Worm (Caenorhabditis elegans) whole organism, late embryonic: Measurements from ENCODE around the gene F54H12.2.

Experiments
- C08G9.2 ChIP-seq: sonication (generic microtip); optimal IDR thresholded peaks from 2 replicates; lab custom pipeline; 2016; ENCODE audit warnings: mild to moderate bottlenecking, missing genetic modification characterization, moderate library complexity, missing compliant biosample characterization
- C38D4.7 ChIP-seq: fragments of 200-800 bp; sonication (Bioruptor generic); optimal IDR thresholded peaks from 2 replicates; lab custom pipeline; 2018; ENCODE audit warnings: mild to moderate bottlenecking, missing genetic modification characterization, moderate library complexity, missing compliant biosample characterization
- K09A11.1 ChIP-seq: sonication (generic microtip); optimal IDR thresholded peaks from 2 replicates; lab custom pipeline; 2017; ENCODE audit warnings: antibody characterized with exemption, mild to moderate bottlenecking, missing genetic modification characterization, missing compliant biosample characterization; ENCODE audit not compliant: insufficient read depth
- T23F11.4 ChIP-seq: fragments of 200-800 bp; sonication (Bioruptor generic); optimal IDR thresholded peaks from 2 replicates; lab custom pipeline; 2018; ENCODE audit warnings: mild to moderate bottlenecking, missing genetic modification characterization, missing compliant biosample characterization
- Y22D7AL.16 ChIP-seq: sonication (generic microtip); optimal IDR thresholded peaks from 2 replicates; lab custom pipeline; 2016; ENCODE audit warnings: missing genetic modification characterization, missing compliant biosample characterization
- ceh-2 ChIP-seq: sonication (generic microtip); optimal IDR thresholded peaks from 2 replicates; lab custom pipeline; 2016; ENCODE audit warnings: missing genotype, missing genetic modification characterization, missing compliant biosample characterization
- ceh-24 ChIP-seq: sonication (generic microtip); optimal IDR thresholded peaks from 2 replicates; lab custom pipeline; 2016; ENCODE audit warnings: mild to moderate bottlenecking, missing genetic modification characterization, missing compliant biosample characterization
- ceh-30 ChIP-seq: fragments of 150-350 bp; optimal IDR thresholded peaks from 2 replicates; lab custom pipeline; 2014; ENCODE audit warnings: missing biosample characterization, missing genetic modification characterization
- ceh-34 ChIP-seq: sonication (generic microtip); optimal IDR thresholded peaks from 2 replicates; lab custom pipeline; 2016; ENCODE audit warnings: mild to moderate bottlenecking, missing genetic modification characterization, missing compliant biosample characterization
- ceh-45 ChIP-seq: fragments of 200-800 bp; sonication (Bioruptor generic); IDR thresholded peaks from 2 replicates; pipeline ENCODE4 v1.3.6; 2022; ENCODE audit warnings: missing genetic modification reagents, missing genetic modification characterization, missing compliant biosample characterization
- ceh-9 ChIP-seq: sonication (generic microtip); optimal IDR thresholded peaks from 2 replicates; lab custom pipeline; 2016; ENCODE audit warnings: mild to moderate bottlenecking, missing genetic modification characterization, inconsistent platforms, missing compliant biosample characterization
- che-1 ChIP-seq: sonication (generic microtip); optimal IDR thresholded peaks from 2 replicates; lab custom pipeline; 2016; ENCODE audit warnings: mild to moderate bottlenecking, missing genetic modification characterization, missing compliant biosample characterization
- dve-1 ChIP-seq: sonication (generic microtip); optimal IDR thresholded peaks from 2 replicates; lab custom pipeline; 2017; ENCODE audit warnings: antibody characterized with exemption, mild to moderate bottlenecking, missing genetic modification characterization, missing compliant biosample characterization
- elt-4 ChIP-seq: sonication (generic microtip); optimal IDR thresholded peaks from 2 replicates; lab custom pipeline; 2016; ENCODE audit warnings: missing genetic modification characterization, missing compliant biosample characterization
- eyg-1 ChIP-seq: sonication (generic microtip); optimal IDR thresholded peaks from 2 replicates; lab custom pipeline; 2016; ENCODE audit warnings: missing genotype, missing genetic modification characterization, missing compliant biosample characterization
- fkh-6 ChIP-seq: sonication (generic microtip); optimal IDR thresholded peaks from 2 replicates; lab custom pipeline; 2016; ENCODE audit warnings: missing genetic modification characterization, missing compliant biosample characterization
- gmeb-2 ChIP-seq: sonication (generic microtip); optimal IDR thresholded peaks from 2 replicates; lab custom pipeline; 2016; ENCODE audit warnings: missing genetic modification characterization, inconsistent platforms, missing compliant biosample characterization
- hlh-6 ChIP-seq: sonication (generic microtip); optimal IDR thresholded peaks from 2 replicates; lab custom pipeline; 2016; ENCODE audit warnings: missing genotype, missing genetic modification characterization, missing compliant biosample characterization
- hlh-8 ChIP-seq: sonication (generic microtip); optimal IDR thresholded peaks from 2 replicates; lab custom pipeline; 2016; ENCODE audit warnings: missing genotype, missing genetic modification characterization, missing compliant biosample characterization
- madf-2 ChIP-seq: sonication (generic microtip); optimal IDR thresholded peaks from 2 replicates; lab custom pipeline; 2017; ENCODE audit warnings: missing genetic modification characterization, missing compliant biosample characterization
- mec-3 ChIP-seq: sonication (generic microtip); optimal IDR thresholded peaks from 2 replicates; lab custom pipeline; 2016; ENCODE audit warnings: borderline replicate concordance, missing genetic modification characterization, missing compliant biosample characterization
- nfya-1 ChIP-seq: sonication (generic microtip); optimal IDR thresholded peaks from 2 replicates; lab custom pipeline; 2017; ENCODE audit warnings: missing genetic modification characterization, mild to moderate bottlenecking, missing compliant biosample characterization, antibody characterized with exemption, moderate library complexity
- nhr-11 ChIP-seq: fragments of 150-350 bp; optimal IDR thresholded peaks from 2 replicates; lab custom pipeline; 2014; ENCODE audit warnings: missing biosample characterization, missing genetic modification characterization
- pax-1 ChIP-seq: fragments of 150-350 bp; optimal IDR thresholded peaks from 2 replicates; lab custom pipeline; 2014; ENCODE audit warnings: missing biosample characterization, missing genetic modification characterization
- pha-2 ChIP-seq: sonication (generic microtip); optimal IDR thresholded peaks from 2 replicates; lab custom pipeline; 2017; ENCODE audit warnings: mild to moderate bottlenecking, missing genetic modification characterization, missing compliant biosample characterization
- pqm-1 ChIP-seq: sonication (generic microtip); optimal IDR thresholded peaks from 2 replicates; lab custom pipeline; 2016; ENCODE audit warnings: missing genetic modification characterization, missing compliant biosample characterization
- rnt-1 ChIP-seq: sonication (generic microtip); optimal IDR thresholded peaks from 2 replicates; lab custom pipeline; 2016; ENCODE audit warnings: missing genetic modification characterization, missing compliant biosample characterization
- sox-2 ChIP-seq: fragments of 200-800 bp; sonication (Bioruptor generic); IDR thresholded peaks from 2 replicates; pipeline ENCODE4 v1.3.6; 2022; ENCODE audit warnings: missing genetic modification reagents, missing genetic modification characterization, missing compliant biosample characterization
- sox-4 ChIP-seq: sonication (generic microtip); optimal IDR thresholded peaks from 2 replicates; lab custom pipeline; 2017; ENCODE audit warnings: mild to moderate bottlenecking, missing genetic modification characterization, inconsistent platforms, missing compliant biosample characterization
- syd-9 ChIP-seq: sonication (generic microtip); optimal IDR thresholded peaks from 2 replicates; lab custom pipeline; 2016; ENCODE audit warnings: mild to moderate bottlenecking, missing genetic modification characterization, moderate library complexity, missing compliant biosample characterization
- tbx-7 ChIP-seq: sonication (generic microtip); optimal IDR thresholded peaks from 2 replicates; lab custom pipeline; 2016; ENCODE audit warnings: missing genotype, missing genetic modification characterization, missing compliant biosample characterization
- zip-5 ChIP-seq: sonication (generic microtip); optimal IDR thresholded peaks from 2 replicates; lab custom pipeline; 2016; ENCODE audit warnings: missing genetic modification characterization, missing compliant biosample characterization
- ztf-16 ChIP-seq: sonication (generic microtip); optimal IDR thresholded peaks from 2 replicates; lab custom pipeline; 2017; ENCODE audit warnings: missing genetic modification characterization, missing compliant biosample characterization

F54H12.2 gene

ce11 chrIII:7978289-7978688, 13.9 kb downstream of the F54H12.2 start (continued):
- no peak for TF ChIP-seq C08G9.2 (tag; lab: Kevin White, UChicago)
- TF ChIP-seq, all 69 proteins: peak for 0

DNA sequence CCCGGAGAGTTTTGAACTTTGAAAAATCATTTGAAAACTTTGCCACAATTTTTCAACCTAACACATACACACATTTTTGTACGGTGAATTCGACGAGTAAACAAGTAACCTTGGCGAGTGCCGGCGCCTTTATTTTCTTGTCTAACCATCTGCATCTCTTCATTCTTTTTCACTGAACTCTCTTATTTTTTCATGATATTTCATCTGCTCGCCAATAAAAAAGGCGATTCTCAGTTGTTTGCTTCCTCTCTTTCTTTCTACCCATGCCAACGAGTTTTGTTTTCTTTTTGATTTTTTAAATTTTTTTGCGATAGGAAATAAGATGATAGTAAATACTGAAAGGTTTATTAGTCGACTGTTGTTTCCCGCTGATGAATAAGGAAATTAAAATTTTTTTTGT, 14.3 kb downstream of the F54H12.2 start:
- TF ChIP-seq syd-9 (tag; lab: Kevin White, UChicago) (no peak), ceh-9 (no peak), sox-2 (GFP tag; lab: Robert Waterston, UW) (no peak), che-1 (tag; lab: Kevin White, UChicago) (no peak), sox-4 (tag; lab: Kevin White, UChicago) (no peak), hlh-6 (no peak)
- TF ChIP-seq, all 69 proteins: peak for 0

DNA sequence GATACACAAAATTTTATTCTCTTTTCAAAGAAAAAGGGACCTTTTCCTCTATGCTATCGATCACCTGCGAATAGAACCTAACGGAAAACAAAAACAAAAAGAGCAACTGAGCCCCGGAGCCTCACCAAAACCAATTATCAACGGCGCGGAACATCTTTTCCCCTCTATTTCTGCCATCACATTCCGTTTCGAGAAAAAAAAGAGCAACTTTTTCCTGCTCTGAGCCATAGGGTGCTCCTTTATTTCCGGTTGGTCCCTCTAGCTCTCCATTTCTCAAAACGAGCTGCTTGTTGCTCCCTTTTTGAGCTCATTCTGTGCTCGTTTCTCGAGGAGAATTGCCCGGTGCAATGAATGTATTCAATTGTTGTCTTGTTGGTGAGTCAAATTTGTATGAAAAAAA, 15.3 kb downstream of the F54H12.2 start, which contains the start of gene clp-1:
TSS of gene clp-1 (plus strand) at position 301 of the 400 bp plus-strand sequence.
- TF ChIP-seq fkh-6 (tag; lab: Kevin White, UChicago) (no peak), C38D4.7 (GFP tag; lab: Kevin White, UChicago) (no peak), dve-1 (tag; lab: Kevin White, UChicago) (no peak), eyg-1 (no peak), mec-3 (tag; lab: Kevin White, UChicago) (no peak), hlh-8 (tag; lab: Kevin White, UChicago) (no peak), pax-1 (no peak), C08G9.2 (tag; lab: Kevin White, UChicago) (no peak), ztf-16 (no peak), tbx-7 (tag; lab: Kevin White, UChicago) (no peak), ceh-34 (tag; lab: Kevin White, UChicago) (no peak), Y22D7AL.16 (tag; lab: Kevin White, UChicago) (no peak), nhr-11 (tag; lab: Kevin White, UChicago) (no peak), T23F11.4 (GFP tag; lab: Kevin White, UChicago) (no peak), pha-2 (no peak)

DNA sequence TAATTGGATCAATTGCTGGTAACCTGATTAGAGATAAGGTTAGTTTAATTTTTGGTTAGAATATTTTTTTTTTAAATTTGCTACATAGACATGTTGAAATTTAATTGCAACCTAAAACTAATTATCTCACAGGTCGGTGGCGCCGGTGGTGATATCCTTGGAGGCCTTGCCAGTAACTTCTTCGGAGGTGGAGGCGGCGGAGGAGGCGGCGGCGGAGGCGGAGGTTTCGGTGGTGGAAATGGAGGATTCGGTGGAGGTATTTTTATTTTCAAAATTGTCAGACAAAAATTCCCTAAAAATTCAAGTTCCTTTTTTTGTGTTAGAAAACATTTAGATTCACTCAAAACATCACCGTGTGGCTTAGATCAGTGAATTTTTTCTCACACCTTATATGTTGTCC, 16.9 kb downstream of the F54H12.2 start:
- TF ChIP-seq zip-5 (tag; lab: Kevin White, UChicago) (no peak), elt-4 (tag; lab: Kevin White, UChicago) (no peak), rnt-1 (tag; lab: Kevin White, UChicago) (no peak), madf-2 (tag; lab: Kevin White, UChicago) (no peak), nfya-1 (tag; lab: Kevin White, UChicago) (no peak)

DNA sequence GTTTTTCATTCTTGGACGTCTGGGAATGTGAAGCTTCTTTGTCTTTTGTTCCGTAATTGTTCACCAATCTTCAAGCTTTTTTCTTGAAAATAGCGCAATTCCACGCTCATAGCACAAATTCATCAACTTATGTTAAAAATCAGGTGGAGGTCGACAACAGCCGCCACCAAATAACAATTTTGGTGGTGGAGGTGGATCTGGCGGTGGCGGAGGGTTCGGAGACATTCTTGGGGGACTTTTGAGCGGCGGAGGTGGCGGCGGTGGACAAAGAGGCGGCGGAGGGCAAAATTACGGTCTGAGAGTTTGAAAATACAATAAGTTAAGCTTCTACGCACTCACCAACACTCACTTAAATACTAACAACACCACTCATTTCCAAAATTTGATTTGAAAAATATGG, 17.6 kb downstream of the F54H12.2 start:
- no peak for TF ChIP-seq K09A11.1 (tag; lab: Kevin White, UChicago)
- no peak for TF ChIP-seq pqm-1 (tag; lab: Kevin White, UChicago)
- TF ChIP-seq ceh-2 (tag; lab: Kevin White, UChicago), result no peak
- no peak for TF ChIP-seq mec-3 (tag; lab: Kevin White, UChicago)

DNA sequence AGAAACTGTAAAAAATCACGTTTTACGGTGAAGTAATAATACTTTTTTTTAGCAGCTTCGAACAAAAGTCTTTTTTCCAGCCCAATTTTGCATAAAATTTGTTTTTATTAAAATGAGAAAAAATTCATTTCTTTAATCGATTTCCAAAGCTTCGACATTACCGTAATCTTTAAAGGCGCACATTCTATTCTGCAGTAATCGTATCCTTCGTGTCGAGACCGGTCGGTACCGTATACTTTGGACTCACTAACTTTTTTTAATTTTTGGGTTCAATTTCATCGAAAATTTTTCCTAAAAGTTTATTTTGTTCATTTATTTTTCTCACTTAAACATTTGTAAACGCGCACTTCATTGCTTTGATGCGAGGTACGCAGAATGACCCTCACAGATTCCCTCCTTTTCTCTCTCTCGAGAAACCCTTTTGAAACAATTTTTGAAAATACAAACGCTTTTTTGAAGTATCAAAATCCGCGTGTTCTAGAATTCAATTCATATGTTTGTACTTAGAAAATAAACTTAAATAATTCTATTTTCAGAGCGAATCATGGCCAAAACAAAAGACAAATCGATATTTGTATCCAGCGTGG, 22.3 kb downstream of the F54H12.2 start, which contains the start of gene hrpk-2:
TSS of gene hrpk-2 (plus strand) at position 537 of the 587 bp plus-strand sequence.
- TF ChIP-seq ceh-9 (no peak), gmeb-2 (tag; lab: Kevin White, UChicago) (no peak), ceh-30 (tag; lab: Kevin White, UChicago) (no peak), ceh-45 (GFP tag; lab: Robert Waterston, UW) (no peak), Y22D7AL.16 (tag; lab: Kevin White, UChicago) (no peak), ceh-24 (no peak)
